Fruit fly (Drosophila melanogaster): ENCODE measurements around the gene Pgant4.

DNA sequence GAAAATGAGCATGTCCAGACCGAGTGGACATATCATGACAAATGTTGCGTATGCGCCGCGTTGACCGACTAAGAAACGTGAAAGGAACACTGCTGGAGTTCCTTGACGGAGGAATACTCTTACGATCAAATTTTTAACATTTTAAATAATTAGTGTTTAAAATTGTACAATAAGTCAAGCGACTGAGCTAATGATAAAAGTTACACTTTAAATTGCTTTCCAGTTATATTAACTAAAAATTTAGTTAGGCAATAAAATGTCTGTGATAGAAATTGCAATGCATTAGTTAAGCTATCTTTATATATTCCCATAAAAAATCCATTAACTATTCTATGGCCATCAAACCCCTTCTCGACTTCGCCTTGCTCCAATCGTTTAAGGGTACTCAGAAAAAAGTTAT lies 12.4 kb downstream of the Pgant4 start:
- TF ChIP-seq CG10348 (GFP tag; IDR thresholded peaks at IDR 0.05) (no peak), CG8159 (tag; optimal IDR thresholded peaks at IDR 0.05) (no peak)

Measured in whole organism, pupa.